Worm (Caenorhabditis elegans) whole organism, early embryonic: ENCODE results near the gene R09A8.5.

Source experiments
- B0310.2 ChIP-seq: sonication (generic microtip); optimal IDR thresholded peaks from 2 replicates; lab custom pipeline; 2016; ENCODE audit warnings: mild to moderate bottlenecking, missing genetic modification characterization, missing compliant biosample characterization
- F13C5.2 ChIP-seq: sonication (generic microtip); optimal IDR thresholded peaks from 2 replicates; lab custom pipeline; 2017; ENCODE audit warnings: mild to moderate bottlenecking, missing genetic modification characterization, inconsistent platforms, missing compliant biosample characterization
- aly-1 ChIP-seq: sonication (generic microtip); optimal IDR thresholded peaks from 2 replicates; lab custom pipeline; 2016; ENCODE audit warnings: missing genetic modification characterization, missing compliant biosample characterization
- ama-1 ChIP-seq: fragments of 150-350 bp; optimal IDR thresholded peaks from 2 replicates; lab custom pipeline; 2014
- ceh-13 ChIP-seq: fragments of 200-800 bp; sonication (Bioruptor generic); optimal IDR thresholded peaks from 2 replicates; lab custom pipeline; 2018; ENCODE audit warnings: mild to moderate bottlenecking, missing genetic modification characterization, missing compliant biosample characterization
- ceh-36 ChIP-seq: sonication (generic microtip); optimal IDR thresholded peaks from 2 replicates; lab custom pipeline; 2016; ENCODE audit warnings: missing genetic modification characterization, inconsistent platforms, missing compliant biosample characterization
- ets-7 ChIP-seq: sonication (generic microtip); optimal IDR thresholded peaks from 2 replicates; lab custom pipeline; 2016; ENCODE audit warnings: missing genotype, missing genetic modification characterization, missing compliant biosample characterization
- flt-1 ChIP-seq: fragments of 200-800 bp; sonication (Bioruptor generic); IDR thresholded peaks from 2 replicates; pipeline ENCODE4 v1.3.6; 2022; ENCODE audit warnings: missing genetic modification characterization, missing compliant biosample characterization
- hmbx-1 ChIP-seq: sonication (generic microtip); optimal IDR thresholded peaks from 2 replicates; lab custom pipeline; 2016; ENCODE audit warnings: mild to moderate bottlenecking, missing genetic modification characterization, missing compliant biosample characterization
- hmg-4 ChIP-seq: fragments of 200-800 bp; sonication (Bioruptor generic); optimal IDR thresholded peaks from 2 replicates; lab custom pipeline; 2018; ENCODE audit warnings: mild to moderate bottlenecking, missing genetic modification characterization, missing compliant biosample characterization
- hnd-1 ChIP-seq: sonication (generic microtip); optimal IDR thresholded peaks from 2 replicates; lab custom pipeline; 2016; ENCODE audit warnings: missing genetic modification characterization, missing compliant biosample characterization
- pes-1 ChIP-seq: fragments of 200-800 bp; sonication (Bioruptor generic); IDR thresholded peaks from 2 replicates; pipeline ENCODE4 v1.3.6; 2022; ENCODE audit warnings: missing genetic modification reagents, missing genetic modification characterization, missing compliant biosample characterization
- scrt-1 ChIP-seq: fragments of 200-800 bp; sonication (Bioruptor generic); IDR thresholded peaks from 2 replicates; pipeline ENCODE4 v1.3.6; 2022; ENCODE audit warnings: missing genetic modification characterization, missing compliant biosample characterization
- sea-1 ChIP-seq: fragments of 200-800 bp; sonication (Bioruptor generic); conservative IDR thresholded peaks from 2 replicates; pipeline ENCODE4 v1.3.6; 2022; ENCODE audit warnings: missing genetic modification characterization, missing compliant biosample characterization
- tbx-11 ChIP-seq: fragments of 200-800 bp; sonication (Bioruptor generic); IDR thresholded peaks from 2 replicates; pipeline ENCODE4 v1.3.6; 2022; ENCODE audit warnings: missing genetic modification characterization, missing compliant biosample characterization
- tbx-37 ChIP-seq: fragments of 200-800 bp; sonication (Bioruptor generic); conservative IDR thresholded peaks from 2 replicates; pipeline ENCODE4 v1.3.6; 2022; ENCODE audit warnings: missing genetic modification reagents, missing genetic modification characterization, missing compliant biosample characterization
- tra-4 ChIP-seq: sonication (generic microtip); optimal IDR thresholded peaks from 2 replicates; lab custom pipeline; 2017; ENCODE audit warnings: missing genetic modification characterization, missing compliant biosample characterization

R09A8.5 gene

DNA sequence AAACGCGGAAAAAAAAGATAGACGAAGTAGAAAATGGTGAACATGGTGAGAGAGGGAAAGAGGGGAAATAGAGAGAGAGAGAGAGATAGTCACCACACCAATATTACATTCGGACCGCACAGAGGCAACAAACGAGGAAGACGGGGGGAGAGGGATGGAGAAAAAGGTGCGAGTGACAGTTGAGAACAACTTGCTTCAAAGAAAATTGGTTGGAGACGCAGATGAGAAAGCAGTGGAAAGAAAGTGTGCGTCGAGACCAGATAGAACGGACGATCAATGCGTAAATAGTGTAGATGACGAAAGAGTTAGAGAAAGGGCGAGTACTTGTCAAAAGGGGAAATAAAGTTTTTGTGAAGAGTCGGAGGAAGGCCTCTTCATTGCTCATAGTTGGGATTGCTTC lies 30.0 kb upstream of the R09A8.5 start:
- TF ChIP-seq scrt-1 (GFP tag; lab: Robert Waterston, UW) (0 out of 2 replicates have a peak, but pooled peaks have one; percentile 20), tra-4 (tag; lab: Kevin White, UChicago) (no peak), ets-7 (tag; lab: Kevin White, UChicago) (no peak), ceh-13 (GFP tag; lab: Kevin White, UChicago) (no peak), pes-1 (GFP tag; lab: Robert Waterston, UW) (no peak), B0310.2 (tag; lab: Kevin White, UChicago) (no peak), aly-1 (tag; lab: Kevin White, UChicago) (peak; percentile 74), F13C5.2 (tag; lab: Kevin White, UChicago) (peak; percentile 24), hmg-4 (GFP tag; lab: Kevin White, UChicago) (peak; percentile 76), tbx-11 (GFP tag; lab: Robert Waterston, UW) (no peak)

- no peak for TF ChIP-seq flt-1 (GFP tag; lab: Robert Waterston, UW)
- no peak for TF ChIP-seq scrt-1 (GFP tag; lab: Robert Waterston, UW)
- TF ChIP-seq tbx-37: no peak
- no peak for TF ChIP-seq tbx-11 (GFP tag; lab: Robert Waterston, UW)
- TF ChIP-seq B0310.2 (tag; lab: Kevin White, UChicago): no peak
- TF ChIP-seq sea-1 (GFP tag; lab: Robert Waterston, UW): no peak
- TF ChIP-seq pes-1 (GFP tag; lab: Robert Waterston, UW): no peak
- no peak for TF ChIP-seq ceh-13 (GFP tag; lab: Kevin White, UChicago)
- no peak for TF ChIP-seq hnd-1 (tag; lab: Kevin White, UChicago)
- TF ChIP-seq F13C5.2 (tag; lab: Kevin White, UChicago): no peak
- no peak for TF ChIP-seq ceh-36
- TF ChIP-seq tra-4 (tag; lab: Kevin White, UChicago): no peak
- no peak for TF ChIP-seq ama-1 (lab: Kevin White, UChicago)
- TF ChIP-seq ets-7 (tag; lab: Kevin White, UChicago): no peak
- no peak for TF ChIP-seq hmg-4 (GFP tag; lab: Kevin White, UChicago)
- TF ChIP-seq aly-1 (tag; lab: Kevin White, UChicago): no peak
Observed at ce11 chrX:12668941-12669501, 28.7 kb upstream of the R09A8.5 start.

ce11 chrX:12667804-12668511 lies 27.6 kb upstream of the R09A8.5 start, which contains the start of gene nhr-17:
Gene nhr-17, minus strand, starts transcription at chrX:12667854.
- TF ChIP-seq scrt-1 (GFP tag; lab: Robert Waterston, UW): no peak
- TF ChIP-seq F13C5.2 (tag; lab: Kevin White, UChicago): no peak
- no peak for TF ChIP-seq hmbx-1 (tag; lab: Kevin White, UChicago)
- no peak for TF ChIP-seq tra-4 (tag; lab: Kevin White, UChicago)
- TF ChIP-seq tbx-11 (GFP tag; lab: Robert Waterston, UW): no peak
- TF ChIP-seq pes-1 (GFP tag; lab: Robert Waterston, UW): no peak
- no peak for TF ChIP-seq ets-7 (tag; lab: Kevin White, UChicago)
- TF ChIP-seq ceh-36: no peak
- TF ChIP-seq hnd-1 (tag; lab: Kevin White, UChicago): no peak
- TF ChIP-seq ceh-13 (GFP tag; lab: Kevin White, UChicago): no peak
- TF ChIP-seq ama-1 (lab: Kevin White, UChicago): no peak

DNA sequence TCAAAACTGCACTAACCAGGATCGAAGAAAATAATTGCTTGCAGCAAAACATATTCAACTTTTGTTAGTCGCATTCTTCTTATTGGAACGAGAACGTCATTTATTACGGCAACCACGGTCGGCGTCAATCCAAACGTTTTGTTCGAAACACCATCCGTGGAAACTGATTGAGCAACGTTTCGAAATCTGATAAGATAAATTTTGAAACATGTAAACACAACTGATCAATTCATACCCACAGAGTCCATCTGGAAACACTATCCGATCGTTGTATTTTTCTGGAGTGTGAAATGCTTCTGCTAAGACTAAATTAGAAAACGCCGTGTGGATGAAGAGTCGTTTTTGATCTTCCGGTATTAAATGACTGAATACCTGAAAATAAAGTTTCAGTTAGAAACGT lies 25.4 kb upstream of the R09A8.5 start:
- TF ChIP-seq hmg-4 (GFP tag; lab: Kevin White, UChicago) (no peak), tra-4 (tag; lab: Kevin White, UChicago) (no peak), scrt-1 (GFP tag; lab: Robert Waterston, UW) (no peak), tbx-11 (GFP tag; lab: Robert Waterston, UW) (no peak)

DNA sequence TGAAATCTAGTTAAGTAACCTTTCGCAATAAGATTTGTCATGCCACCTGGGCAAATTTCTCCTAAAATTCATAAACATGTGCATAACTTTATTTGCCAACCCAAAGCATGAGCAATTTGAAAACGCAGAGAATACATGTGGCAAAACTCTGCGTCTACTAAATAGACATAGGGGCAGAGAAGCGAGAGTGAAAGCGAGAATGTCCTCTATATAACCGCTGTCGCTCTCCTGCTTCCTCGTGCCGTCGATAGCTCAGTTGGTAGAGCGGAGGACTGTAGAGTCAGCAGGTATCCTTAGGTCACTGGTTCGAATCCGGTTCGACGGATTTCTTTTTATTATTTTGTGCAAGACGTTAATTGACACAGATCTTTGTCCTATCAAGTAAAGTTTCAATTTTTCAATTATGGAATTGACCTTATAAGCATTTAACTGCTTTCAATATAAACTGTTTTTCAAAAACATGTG lies 24.7 kb upstream of the R09A8.5 start:
- TF ChIP-seq F13C5.2 (tag; lab: Kevin White, UChicago) (peak; percentile 96), ceh-13 (GFP tag; lab: Kevin White, UChicago) (peak; percentile 93), ceh-36 (peak; percentile 92), tbx-37 (peak; percentile 97), hnd-1 (tag; lab: Kevin White, UChicago) (peak; percentile 91), hmbx-1 (tag; lab: Kevin White, UChicago) (peak; percentile 82), B0310.2 (tag; lab: Kevin White, UChicago) (peak; percentile 95), tbx-11 (GFP tag; lab: Robert Waterston, UW) (peak; percentile 98), tra-4 (tag; lab: Kevin White, UChicago) (peak; percentile 78), aly-1 (tag; lab: Kevin White, UChicago) (peak; percentile 94), hmg-4 (GFP tag; lab: Kevin White, UChicago) (peak; percentile 97), scrt-1 (GFP tag; lab: Robert Waterston, UW) (peak; percentile 97), sea-1 (GFP tag; lab: Robert Waterston, UW) (peak; percentile 98), pes-1 (GFP tag; lab: Robert Waterston, UW) (peak; percentile 98), ets-7 (tag; lab: Kevin White, UChicago) (peak; percentile 82), ama-1 (lab: Kevin White, UChicago) (peak; percentile 76), flt-1 (GFP tag; lab: Robert Waterston, UW) (peak; percentile 96)

- no peak for TF ChIP-seq ceh-36
- TF ChIP-seq aly-1 (tag; lab: Kevin White, UChicago): no peak
- TF ChIP-seq scrt-1 (GFP tag; lab: Robert Waterston, UW): no peak
- no peak for TF ChIP-seq tbx-37
Observed at ce11 chrX:12664443-12664842, 24.1 kb upstream of the R09A8.5 start.

- TF ChIP-seq hmbx-1 (tag; lab: Kevin White, UChicago) (no peak), B0310.2 (tag; lab: Kevin White, UChicago) (no peak), hnd-1 (tag; lab: Kevin White, UChicago) (no peak), aly-1 (tag; lab: Kevin White, UChicago) (no peak), scrt-1 (GFP tag; lab: Robert Waterston, UW) (no peak), hmg-4 (GFP tag; lab: Kevin White, UChicago) (no peak), tra-4 (tag; lab: Kevin White, UChicago) (no peak), ama-1 (lab: Kevin White, UChicago) (no peak), flt-1 (GFP tag; lab: Robert Waterston, UW) (no peak), F13C5.2 (tag; lab: Kevin White, UChicago) (no peak), sea-1 (GFP tag; lab: Robert Waterston, UW) (no peak), ceh-36 (no peak), ceh-13 (GFP tag; lab: Kevin White, UChicago) (no peak)
Observed at ce11 chrX:12663537-12663936, 23.2 kb upstream of the R09A8.5 start, which contains the start of gene nlp-76. Gene nlp-76, minus strand, starts transcription at chrX:12663903.
